Worm (Caenorhabditis elegans) whole organism, mixed stage, embryonic: ENCODE measurements around the gene tag-151.
A peak's percentile ranks its signal among the peaks of the same experiment; 100 is the strongest.

Experiments
- M03D4.4 ChIP-seq: sonication (generic microtip); optimal IDR thresholded peaks from 2 replicates; lab custom pipeline; 2017; ENCODE audit warnings: mild to moderate bottlenecking, missing genetic modification characterization, missing compliant biosample characterization
- bed-3 ChIP-seq: fragments of 200-800 bp; sonication (Bioruptor generic); optimal IDR thresholded peaks from 3 replicates; lab custom pipeline; 2018; ENCODE audit warnings: mild to moderate bottlenecking, missing genetic modification characterization, moderate library complexity, missing compliant biosample characterization
- blmp-1 ChIP-seq: fragments of 150-350 bp; optimal IDR thresholded peaks from 2 replicates; lab custom pipeline; 2014; ENCODE audit warnings: missing biosample characterization, missing genetic modification characterization
- ceh-39 ChIP-seq: fragments of 150-350 bp; optimal IDR thresholded peaks from 2 replicates; lab custom pipeline; 2014; ENCODE audit warnings: missing biosample characterization, missing genetic modification characterization
- ceh-43 ChIP-seq: fragments of 200-800 bp; sonication (Bioruptor generic); optimal IDR thresholded peaks from 2 replicates; lab custom pipeline; 2018; ENCODE audit warnings: mild to moderate bottlenecking, missing genetic modification characterization, moderate library complexity, missing compliant biosample characterization
- ceh-83 ChIP-seq: fragments of 200-800 bp; sonication (Bioruptor generic); optimal IDR thresholded peaks from 2 replicates; lab custom pipeline; 2018; ENCODE audit warnings: mild to moderate bottlenecking, missing genetic modification characterization, missing compliant biosample characterization
- ces-1 ChIP-seq: fragments of 150-350 bp; optimal IDR thresholded peaks from 2 replicates; lab custom pipeline; 2014; ENCODE audit warnings: missing biosample characterization, missing genetic modification reagents, missing genetic modification characterization
- drap-1 ChIP-seq: fragments of 200-800 bp; sonication (Bioruptor generic); optimal IDR thresholded peaks from 3 replicates; lab custom pipeline; 2018; ENCODE audit warnings: mild to moderate bottlenecking, missing genetic modification characterization, missing compliant biosample characterization
- elt-1 ChIP-seq: sonication (generic microtip); optimal IDR thresholded peaks from 2 replicates; lab custom pipeline; 2017; ENCODE audit warnings: missing genetic modification characterization, mild to moderate bottlenecking, missing compliant biosample characterization, antibody characterized with exemption, moderate library complexity, borderline replicate concordance; ENCODE audit not compliant: insufficient read depth
- elt-3 ChIP-seq: fragments of 150-350 bp; optimal IDR thresholded peaks from 2 replicates; lab custom pipeline; 2014; ENCODE audit warnings: missing biosample characterization, missing genetic modification characterization
- flh-1 ChIP-seq: fragments of 200-800 bp; sonication (Bioruptor generic); optimal IDR thresholded peaks from 2 replicates; lab custom pipeline; 2018; ENCODE audit warnings: mild to moderate bottlenecking, missing genetic modification characterization, moderate library complexity, missing compliant biosample characterization
- ham-2 ChIP-seq: fragments of 200-800 bp; sonication (Bioruptor generic); optimal IDR thresholded peaks from 2 replicates; lab custom pipeline; 2018; ENCODE audit warnings: mild to moderate bottlenecking, missing genetic modification characterization, missing compliant biosample characterization
- hlh-1 ChIP-seq: fragments of 150-350 bp; optimal IDR thresholded peaks from 2 replicates; lab custom pipeline; 2014; ENCODE audit warnings: missing biosample characterization, missing genetic modification reagents, missing genetic modification characterization
- lin-13 ChIP-seq: fragments of 150-350 bp; optimal IDR thresholded peaks from 2 replicates; lab custom pipeline; 2014; ENCODE audit warnings: missing biosample characterization, missing genetic modification characterization
- lin-32 ChIP-seq: fragments of 200-800 bp; sonication (Bioruptor generic); optimal IDR thresholded peaks from 2 replicates; lab custom pipeline; 2018; ENCODE audit warnings: mild to moderate bottlenecking, missing genetic modification characterization, missing compliant biosample characterization
- lsy-2 ChIP-seq: fragments of 150-350 bp; optimal IDR thresholded peaks from 2 replicates; lab custom pipeline; 2014; ENCODE audit warnings: missing biosample characterization, missing genetic modification characterization
- mab-5 ChIP-seq: fragments of 150-350 bp; optimal IDR thresholded peaks from 2 replicates; lab custom pipeline; 2014; ENCODE audit warnings: missing biosample characterization, missing genetic modification characterization
- mep-1 ChIP-seq: fragments of 150-350 bp; optimal IDR thresholded peaks from 2 replicates; lab custom pipeline; 2017; ENCODE audit warnings: missing biosample characterization, missing genetic modification reagents, missing genetic modification characterization, inconsistent platforms
- mls-2 ChIP-seq: sonication (generic microtip); optimal IDR thresholded peaks from 2 replicates; lab custom pipeline; 2016; ENCODE audit warnings: mild to moderate bottlenecking, missing genetic modification characterization, moderate library complexity, missing compliant biosample characterization
- nhr-2 ChIP-seq: fragments of 150-350 bp; optimal IDR thresholded peaks from 2 replicates; lab custom pipeline; 2014; ENCODE audit warnings: missing biosample characterization, missing genetic modification characterization
- nhr-237 ChIP-seq: fragments of 150-350 bp; optimal IDR thresholded peaks from 2 replicates; lab custom pipeline; 2014; ENCODE audit warnings: missing biosample characterization, missing genetic modification characterization
- nhr-28 ChIP-seq: fragments of 150-350 bp; optimal IDR thresholded peaks from 2 replicates; lab custom pipeline; 2014; ENCODE audit warnings: missing biosample characterization, missing genetic modification characterization
- nhr-76 ChIP-seq: sonication (generic microtip); optimal IDR thresholded peaks from 2 replicates; lab custom pipeline; 2017; ENCODE audit warnings: missing biosample characterization, missing genetic modification characterization
- pha-4 ChIP-seq: fragments of 150-350 bp; optimal IDR thresholded peaks from 2 replicates; lab custom pipeline; 2018; ENCODE audit warnings: missing biosample characterization, missing genetic modification reagents, missing genetic modification characterization
- sem-2 ChIP-seq: fragments of 200-800 bp; sonication (Bioruptor generic); optimal IDR thresholded peaks from 2 replicates; lab custom pipeline; 2018; ENCODE audit warnings: mild to moderate bottlenecking, missing genetic modification characterization, missing compliant biosample characterization
- snpc-4 ChIP-seq: fragments of 150-350 bp; optimal IDR thresholded peaks from 2 replicates; lab custom pipeline; 2014; ENCODE audit warnings: missing biosample characterization, missing genetic modification characterization
- sptf-1 ChIP-seq: sonication (generic microtip); optimal IDR thresholded peaks from 2 replicates; lab custom pipeline; 2017; ENCODE audit warnings: mild to moderate bottlenecking, missing genetic modification characterization, moderate library complexity, missing compliant biosample characterization
- unc-120 ChIP-seq: sonication (generic microtip); optimal IDR thresholded peaks from 2 replicates; lab custom pipeline; 2017; ENCODE audit warnings: missing genetic modification characterization, missing compliant biosample characterization; ENCODE audit not compliant: poor library complexity, severe bottlenecking
- unc-39 ChIP-seq: fragments of 150-350 bp; optimal IDR thresholded peaks from 2 replicates; lab custom pipeline; 2014; ENCODE audit warnings: missing biosample characterization, missing genetic modification characterization
- zip-8 ChIP-seq: fragments of 150-350 bp; optimal IDR thresholded peaks from 2 replicates; lab custom pipeline; 2014; ENCODE audit warnings: missing biosample characterization, missing genetic modification characterization
- ztf-11 ChIP-seq: fragments of 150-350 bp; optimal IDR thresholded peaks from 2 replicates; lab custom pipeline; 2014; ENCODE audit warnings: missing biosample characterization, missing genetic modification characterization

The tag-151 gene

ce11 chrII:4683693-4684092, 26.4 kb upstream of the tag-151 start, which contains the start of gene sre-40:
sre-40 (minus strand) TSS chrII:4683793.
- no peak for TF ChIP-seq unc-39 (tag; lab: Kevin White, UChicago)

ce11 chrII:4684852-4685251, 25.2 kb upstream of the tag-151 start:
- TF ChIP-seq pha-4 = no peak
- no peak for TF ChIP-seq ham-2
- TF ChIP-seq mab-5 = no peak
- no peak for TF ChIP-seq ceh-83
- no peak for TF ChIP-seq ceh-43 (GFP tag; lab: Kevin White, UChicago)
- TF ChIP-seq mls-2 (tag; lab: Kevin White, UChicago) = no peak
- TF ChIP-seq drap-1 (GFP tag; lab: Kevin White, UChicago) = no peak
- TF ChIP-seq flh-1 (GFP tag; lab: Kevin White, UChicago) = no peak
- TF ChIP-seq zip-8 (tag; lab: Kevin White, UChicago) = no peak
- TF ChIP-seq unc-39 (tag; lab: Kevin White, UChicago) = no peak
- no peak for TF ChIP-seq ces-1 (GFP tag; lab: Kevin White, UChicago)
- no peak for TF ChIP-seq nhr-2 (tag; lab: Kevin White, UChicago)
- TF ChIP-seq nhr-76 (tag; lab: Kevin White, UChicago) = no peak
- TF ChIP-seq sptf-1 (tag; lab: Kevin White, UChicago) = no peak
- no peak for TF ChIP-seq nhr-237 (tag; lab: Kevin White, UChicago)
- no peak for TF ChIP-seq unc-120
- TF ChIP-seq, all 35 proteins: peak for 0

DNA sequence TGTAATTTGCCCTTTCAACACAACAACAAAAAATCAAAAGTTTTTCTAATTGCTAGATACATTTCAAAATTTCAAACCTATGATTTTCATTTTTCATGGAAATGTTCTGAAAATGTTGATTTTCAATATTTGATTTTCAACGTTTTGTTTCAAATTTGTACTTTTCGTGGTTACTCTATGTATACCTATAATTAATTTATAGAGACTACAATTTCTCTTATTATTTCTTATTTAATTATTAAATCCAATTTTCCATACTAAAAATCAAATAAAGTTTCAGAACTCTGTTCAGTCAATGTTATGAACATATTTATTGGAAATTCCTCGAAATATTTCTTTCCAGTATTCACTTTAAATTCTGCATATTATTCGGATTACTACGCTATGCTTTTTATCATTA, 23.1 kb upstream of the tag-151 start, which contains the start of gene sre-39:
TSS of gene sre-39 (plus strand) at position 301 of the 400 bp plus-strand sequence.
- TF ChIP-seq drap-1 (GFP tag; lab: Kevin White, UChicago) (no peak), lsy-2 (no peak), lin-13 (tag; lab: Kevin White, UChicago) (no peak), snpc-4 (tag; lab: Kevin White, UChicago) (no peak), mls-2 (tag; lab: Kevin White, UChicago) (no peak)

ce11 chrII:4689477-4689876, 20.6 kb upstream of the tag-151 start, which contains the start of gene F10G7.12:
F10G7.12 (plus strand) TSS chrII:4689777.
- TF ChIP-seq mls-2 (tag; lab: Kevin White, UChicago) = no peak
- TF ChIP-seq blmp-1 (tag; lab: Kevin White, UChicago) = no peak
- no peak for TF ChIP-seq ceh-39 (tag; lab: Kevin White, UChicago)
- TF ChIP-seq ham-2 = no peak
- no peak for TF ChIP-seq lin-32
- TF ChIP-seq bed-3 = no peak

DNA sequence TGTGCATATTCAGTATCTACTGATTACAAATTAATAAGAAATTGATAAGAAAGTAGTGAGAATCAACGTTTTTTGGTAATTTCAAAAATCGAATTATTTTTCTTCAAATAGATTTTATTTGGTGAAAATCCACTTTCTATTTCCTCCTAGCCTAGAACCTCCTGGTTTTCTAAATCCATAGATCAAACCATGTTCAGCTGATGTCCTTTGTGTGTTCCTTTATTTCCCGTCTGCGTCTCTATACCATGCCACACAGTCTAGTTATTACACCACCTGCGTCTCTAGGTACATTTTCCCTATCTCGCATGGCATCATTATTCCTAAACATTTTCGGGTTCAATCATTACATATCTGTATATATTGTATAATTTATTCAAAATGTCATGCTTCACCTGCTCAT, 16.9 kb upstream of the tag-151 start, which contains the start of gene F10G7.5:
TSS of gene F10G7.5 (plus strand) at position 286 of the 400 bp plus-strand sequence.
- TF ChIP-seq pha-4 (peak; percentile 47), ceh-43 (GFP tag; lab: Kevin White, UChicago) (no peak)

- no peak for TF ChIP-seq lin-32
- no peak for TF ChIP-seq M03D4.4 (tag; lab: Kevin White, UChicago)
- no peak for TF ChIP-seq ztf-11
- no peak for TF ChIP-seq nhr-2 (tag; lab: Kevin White, UChicago)
- no peak for TF ChIP-seq ham-2
- TF ChIP-seq lsy-2 = no peak
- no peak for TF ChIP-seq nhr-237 (tag; lab: Kevin White, UChicago)
- no peak for TF ChIP-seq elt-1 (tag; lab: Kevin White, UChicago)
- TF ChIP-seq snpc-4 (tag; lab: Kevin White, UChicago) = no peak
- TF ChIP-seq lin-13 (tag; lab: Kevin White, UChicago) = no peak
- no peak for TF ChIP-seq ceh-43 (GFP tag; lab: Kevin White, UChicago)
- no peak for TF ChIP-seq nhr-28 (tag; lab: Kevin White, UChicago)
- TF ChIP-seq ces-1 (GFP tag; lab: Kevin White, UChicago) = no peak
- TF ChIP-seq mab-5 = no peak
- TF ChIP-seq mls-2 (tag; lab: Kevin White, UChicago) = no peak
- TF ChIP-seq nhr-76 (tag; lab: Kevin White, UChicago) = no peak
- no peak for TF ChIP-seq hlh-1 (tag; lab: Kevin White, UChicago)
- TF ChIP-seq mep-1 = no peak
- TF ChIP-seq sem-2 (GFP tag; lab: Kevin White, UChicago) = no peak
- TF ChIP-seq elt-3 (tag; lab: Kevin White, UChicago) = no peak
- TF ChIP-seq, all 35 proteins: peak for 0
Measured at ce11 chrII:4696055-4696454, 14.0 kb upstream of the tag-151 start.
